Fruit fly (Drosophila melanogaster) whole organism, embryonic: ENCODE measurements around the gene Sys1.

Experiments used
- CG14710 ChIP-seq: fragments of 200-800 bp; sonication (Bioruptor generic); optimal IDR thresholded peaks from 3 replicates; lab custom pipeline; 2019; ENCODE audit warnings: missing biosample characterization, mild to moderate bottlenecking, missing genetic modification characterization, moderate library complexity
- CG4360 ChIP-seq: fragments of 200-800 bp; sonication (Bioruptor generic); IDR thresholded peaks from 2 replicates; pipeline ENCODE4 v1.3.6; 2022; ENCODE audit warnings: missing biosample characterization, missing genetic modification characterization
- Dfd ChIP-seq, 2 experiments: fragments of >200 bp; optimal IDR thresholded peaks; 2 replicates each; lab custom pipeline; 2017; ENCODE audit warnings: missing biosample characterization in 2 of 2, missing genetic modification characterization in 2 of 2
- ap ChIP-seq: fragments of 200-800 bp; sonication (Bioruptor generic); IDR thresholded peaks from 2 replicates; pipeline ENCODE4 v1.3.6; 2022; ENCODE audit warnings: missing biosample characterization, missing genetic modification characterization
- fu2 ChIP-seq: fragments of 200-800 bp; sonication (Bioruptor generic); optimal IDR thresholded peaks from 2 replicates; lab custom pipeline; 2016; ENCODE audit warnings: missing biosample characterization, missing genetic modification characterization

- TF ChIP-seq CG4360 (no peak), Dfd (GFP tag; optimal IDR thresholded peaks at IDR 0.05; lab: Kevin White, UChicago) (no peak), fu2 (GFP tag; lab: Kevin White, UChicago) (no peak), CG14710 (tag; lab: Kevin White, UChicago) (peak; percentile 5), ap (no peak)
Observed at dm6 chr3R:8683280-8683679, 30.7 kb downstream of the Sys1 start.
